Worm (Caenorhabditis elegans): ENCODE data around the gene sre-37.

Gene sre-37

DNA sequence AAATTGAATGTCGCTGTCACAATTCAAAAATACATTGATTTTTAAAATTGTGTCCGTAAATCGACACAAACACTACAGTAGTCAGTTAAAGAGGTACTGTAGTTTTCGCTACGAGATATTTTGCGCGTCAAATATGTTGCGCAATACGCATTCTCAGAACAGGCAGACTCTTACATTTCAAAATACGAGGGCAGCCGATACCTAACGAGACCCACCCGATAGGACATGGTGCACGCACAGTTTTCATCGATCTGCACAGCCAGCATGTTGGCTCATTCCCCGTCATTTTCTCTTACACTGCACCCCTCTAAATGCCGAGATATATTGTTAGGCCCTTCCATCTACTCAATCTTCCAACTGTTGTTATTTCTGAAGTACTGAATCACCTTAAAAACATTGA is 3.4 kb upstream of the sre-37 start, which contains the start of gene F15A4.2:
Gene F15A4.2 (plus strand): TSS at position 301 of the 400 bp plus-strand sequence.
- TF ChIP-seq cog-1 (tag; optimal IDR thresholded peaks at IDR 0.05) (no peak), ztf-23 (GFP tag; IDR thresholded peaks at IDR 0.05) (no peak), tab-1 (GFP tag; IDR thresholded peaks at IDR 0.05) (no peak), ref-1 (GFP tag; conservative IDR thresholded peaks at IDR 0.05) (no peak), T22C8.4 (GFP tag; IDR thresholded peaks at IDR 0.05) (no peak; the same call in 1 of the 2 replicates), med-1 (GFP tag; optimal IDR thresholded peaks at IDR 0.05; ENCODE audit: insufficient read depth) (no peak), ztf-29 (GFP tag; IDR thresholded peaks at IDR 0.05) (no peak), flt-1 (GFP tag; IDR thresholded peaks at IDR 0.05) (no peak), klf-2 (GFP tag; conservative IDR thresholded peaks at IDR 0.05) (no peak)

DNA sequence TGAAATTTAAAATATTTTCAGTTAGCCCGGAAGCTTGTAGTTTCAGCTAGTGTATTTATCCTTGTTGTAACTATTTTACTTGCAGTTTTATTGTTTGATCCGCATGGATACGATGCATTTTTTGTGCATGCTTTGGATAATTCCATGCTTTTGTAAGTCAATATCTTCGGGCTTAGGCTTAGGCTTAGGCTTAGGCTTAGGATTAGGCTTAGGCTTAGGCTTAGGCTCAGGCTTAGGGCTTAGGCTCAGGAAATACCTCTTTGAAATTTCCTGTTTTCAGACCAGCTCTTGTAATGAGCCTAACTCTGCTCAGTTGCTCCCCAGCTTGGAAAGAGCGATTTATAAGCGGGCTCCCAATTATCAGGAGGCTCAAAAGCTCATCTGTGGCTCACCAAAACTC is 1.4 kb downstream of the sre-37 start, which contains the start of gene srg-16:
Gene srg-16 (plus strand): TSS at position 87 of the 400 bp plus-strand sequence.
- TF ChIP-seq flt-1 (GFP tag; IDR thresholded peaks at IDR 0.05) (no peak), cog-1 (tag; optimal IDR thresholded peaks at IDR 0.05) (no peak)

DNA sequence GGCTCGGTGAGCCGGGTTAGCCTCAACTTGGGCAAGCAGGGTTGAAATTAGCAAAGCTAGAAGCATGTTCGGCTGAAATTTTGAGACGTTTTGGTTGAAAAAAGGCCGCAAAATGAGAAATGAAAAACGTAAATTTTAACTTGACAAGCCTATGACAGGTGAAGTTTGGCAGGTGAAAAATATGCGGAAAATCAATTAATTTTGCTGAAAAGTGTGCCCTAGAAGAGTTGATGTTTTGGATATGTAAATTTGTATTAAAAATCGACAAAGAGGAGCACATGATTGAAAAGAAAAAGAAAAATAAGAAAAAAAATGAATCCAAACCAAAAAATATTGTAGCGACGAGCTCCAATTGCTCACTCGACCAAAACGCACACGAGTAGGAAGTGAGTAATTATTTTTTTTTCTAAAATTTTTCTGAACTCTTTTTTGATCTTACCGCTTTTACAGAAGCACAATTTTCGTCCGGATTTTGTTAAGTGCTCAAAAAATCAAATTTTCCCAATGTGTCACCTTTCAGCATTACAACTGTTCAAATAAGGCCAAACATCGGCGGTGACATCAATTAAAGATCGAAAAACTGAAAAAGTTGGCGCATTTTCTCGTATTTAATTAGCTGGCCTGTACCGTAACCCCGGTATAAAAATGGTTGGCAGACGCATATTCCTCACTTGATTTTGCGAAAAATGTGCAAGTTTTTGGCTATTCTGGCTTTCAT is 5.6 kb downstream of the sre-37 start, which contains the start of the genes F15A4.5 and phat-8:
Gene F15A4.5 (minus strand): TSS at position 101 of the 718 bp plus-strand sequence.
Gene phat-8 (plus strand): TSS at position 668 of the 718 bp plus-strand sequence.
- TF ChIP-seq med-1 (GFP tag; optimal IDR thresholded peaks at IDR 0.05; ENCODE audit: insufficient read depth), result no peak
- TF ChIP-seq ztf-23 (GFP tag; IDR thresholded peaks at IDR 0.05), result no peak
- no peak for TF ChIP-seq T22C8.4 (GFP tag; IDR thresholded peaks at IDR 0.05)
- TF ChIP-seq ref-1 (GFP tag; conservative IDR thresholded peaks at IDR 0.05), result no peak
- no peak for TF ChIP-seq ztf-29 (GFP tag; IDR thresholded peaks at IDR 0.05)
- no peak for TF ChIP-seq klf-2 (GFP tag; conservative IDR thresholded peaks at IDR 0.05)
- TF ChIP-seq cog-1 (tag; optimal IDR thresholded peaks at IDR 0.05), result no peak
- TF ChIP-seq tab-1 (GFP tag; IDR thresholded peaks at IDR 0.05), result no peak
- no peak for TF ChIP-seq flt-1 (GFP tag; IDR thresholded peaks at IDR 0.05)

DNA sequence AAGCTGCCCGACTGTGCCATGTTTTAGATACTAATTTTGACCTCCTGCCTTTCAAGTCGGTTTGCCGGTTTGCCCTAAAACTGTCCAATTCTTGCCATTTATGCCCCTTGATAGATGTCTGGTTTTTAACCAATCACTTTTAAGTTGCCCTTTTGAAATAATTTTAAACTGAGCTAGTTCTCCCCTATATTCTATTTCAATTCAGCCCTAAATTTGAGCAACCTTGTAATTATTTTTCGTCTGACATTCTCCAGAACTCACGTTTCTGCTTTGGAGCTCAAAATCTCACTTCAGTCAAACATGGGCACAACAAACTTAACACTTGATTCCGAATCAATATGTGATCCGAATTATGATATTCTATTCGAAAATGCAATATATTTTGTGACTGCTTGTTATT is 7.7 kb downstream of the sre-37 start, which contains the start of gene srg-17:
Gene srg-17 (plus strand): TSS at position 301 of the 400 bp plus-strand sequence.
- TF ChIP-seq med-1 (GFP tag; optimal IDR thresholded peaks at IDR 0.05; ENCODE audit: insufficient read depth) (no peak), ztf-29 (GFP tag; IDR thresholded peaks at IDR 0.05) (no peak), ztf-23 (GFP tag; IDR thresholded peaks at IDR 0.05) (no peak), ref-1 (GFP tag; conservative IDR thresholded peaks at IDR 0.05) (no peak), T22C8.4 (GFP tag; IDR thresholded peaks at IDR 0.05) (no peak), klf-2 (GFP tag; conservative IDR thresholded peaks at IDR 0.05) (no peak), flt-1 (GFP tag; IDR thresholded peaks at IDR 0.05) (no peak)

DNA sequence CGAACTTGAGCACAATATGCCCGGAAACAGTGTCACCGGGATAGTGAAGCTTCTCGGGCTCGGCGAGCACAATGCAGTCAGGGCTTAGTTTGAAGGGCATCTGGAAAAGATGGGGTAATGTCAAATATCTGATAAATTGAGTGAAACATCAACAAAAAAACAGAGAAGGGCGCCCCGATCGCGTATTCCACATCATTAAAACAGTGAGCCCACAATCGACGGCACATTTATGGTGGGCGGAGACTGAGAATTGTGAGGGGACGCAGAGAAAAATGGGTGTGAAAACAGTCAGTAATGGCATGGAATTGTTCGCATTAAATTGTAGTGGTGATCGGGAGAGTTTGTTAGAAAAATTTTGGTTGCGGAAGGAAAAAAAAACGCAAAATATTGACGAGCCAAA is 15.2 kb downstream of the sre-37 start, which contains the start of gene arrd-9:
Gene arrd-9 (minus strand): TSS at position 101 of the 400 bp plus-strand sequence.
- TF ChIP-seq klf-2 (GFP tag; conservative IDR thresholded peaks at IDR 0.05), result no peak
- no peak for TF ChIP-seq flt-1 (GFP tag; IDR thresholded peaks at IDR 0.05)
- TF ChIP-seq ref-1 (GFP tag; conservative IDR thresholded peaks at IDR 0.05), result no peak
- TF ChIP-seq T22C8.4 (GFP tag; IDR thresholded peaks at IDR 0.05), result no peak
- no peak for TF ChIP-seq tab-1 (GFP tag; IDR thresholded peaks at IDR 0.05)
- TF ChIP-seq cog-1 (tag; optimal IDR thresholded peaks at IDR 0.05), result no peak
- TF ChIP-seq med-1 (GFP tag; optimal IDR thresholded peaks at IDR 0.05; ENCODE audit: insufficient read depth), result no peak
- no peak for TF ChIP-seq ztf-23 (GFP tag; IDR thresholded peaks at IDR 0.05)
- no peak for TF ChIP-seq ztf-29 (GFP tag; IDR thresholded peaks at IDR 0.05)

ce11 chrII:12481645-12482044 is 16.0 kb downstream of the sre-37 start:
- TF ChIP-seq tab-1 (GFP tag; IDR thresholded peaks at IDR 0.05) (no peak), ref-1 (GFP tag; conservative IDR thresholded peaks at IDR 0.05) (no peak), klf-2 (GFP tag; conservative IDR thresholded peaks at IDR 0.05) (no peak), ztf-29 (GFP tag; IDR thresholded peaks at IDR 0.05) (no peak), cog-1 (tag; optimal IDR thresholded peaks at IDR 0.05) (no peak)

DNA sequence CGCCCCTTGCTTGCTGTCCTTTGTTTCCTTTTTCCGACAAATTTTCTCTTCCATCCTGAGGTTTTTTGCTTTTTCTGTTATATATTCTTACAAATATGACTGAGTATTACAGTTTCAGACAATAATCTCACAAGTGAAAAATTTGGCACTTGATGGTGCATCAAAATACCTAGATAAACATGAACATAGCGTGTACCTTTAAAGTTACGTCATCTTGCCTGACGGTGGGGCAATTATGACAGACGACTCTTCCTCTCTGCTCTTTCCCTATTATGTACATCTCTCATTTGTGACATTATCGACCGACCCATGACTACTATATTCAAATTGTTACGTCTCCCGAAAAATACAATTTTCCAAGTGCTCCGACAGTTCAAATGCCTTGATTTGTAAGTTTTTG is 17.0 kb downstream of the sre-37 start, which contains the start of gene fbxb-102:
Gene fbxb-102 (plus strand): TSS at position 301 of the 400 bp plus-strand sequence.
- TF ChIP-seq klf-2 (GFP tag; conservative IDR thresholded peaks at IDR 0.05) (no peak), tab-1 (GFP tag; IDR thresholded peaks at IDR 0.05) (no peak), ref-1 (GFP tag; conservative IDR thresholded peaks at IDR 0.05) (no peak), T22C8.4 (GFP tag; IDR thresholded peaks at IDR 0.05) (no peak)

DNA sequence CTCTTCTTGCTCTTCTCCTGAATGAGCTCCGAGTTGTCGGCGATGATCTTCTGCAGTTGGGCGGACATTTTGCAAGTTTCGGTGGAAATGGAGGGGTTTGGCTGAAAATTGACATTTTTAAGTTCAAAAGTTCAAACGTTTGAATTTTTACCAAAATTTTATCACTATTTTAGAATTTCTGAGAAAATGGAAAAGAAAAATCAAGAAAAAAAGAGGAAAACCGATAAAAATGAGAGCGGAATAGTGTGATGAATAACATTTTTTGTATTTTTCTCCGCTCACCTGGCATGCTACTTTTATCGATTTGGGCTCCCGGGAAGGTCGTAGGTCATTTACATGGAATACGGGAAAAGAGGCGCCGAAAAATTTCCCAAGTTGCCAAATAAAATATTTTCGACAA is 19.4 kb downstream of the sre-37 start, which contains the start of gene F15A4.10:
Gene F15A4.10 (minus strand): TSS at position 101 of the 400 bp plus-strand sequence.
- TF ChIP-seq ref-1 (GFP tag; conservative IDR thresholded peaks at IDR 0.05), result no peak
- TF ChIP-seq flt-1 (GFP tag; IDR thresholded peaks at IDR 0.05), result no peak
- TF ChIP-seq tab-1 (GFP tag; IDR thresholded peaks at IDR 0.05), result no peak
- TF ChIP-seq klf-2 (GFP tag; conservative IDR thresholded peaks at IDR 0.05), result no peak
- no peak for TF ChIP-seq cog-1 (tag; optimal IDR thresholded peaks at IDR 0.05)
- TF ChIP-seq ztf-23 (GFP tag; IDR thresholded peaks at IDR 0.05), result no peak
- TF ChIP-seq med-1 (GFP tag; optimal IDR thresholded peaks at IDR 0.05; ENCODE audit: insufficient read depth), result no peak
- TF ChIP-seq T22C8.4 (GFP tag; IDR thresholded peaks at IDR 0.05), result no peak
- no peak for TF ChIP-seq ztf-29 (GFP tag; IDR thresholded peaks at IDR 0.05)

DNA sequence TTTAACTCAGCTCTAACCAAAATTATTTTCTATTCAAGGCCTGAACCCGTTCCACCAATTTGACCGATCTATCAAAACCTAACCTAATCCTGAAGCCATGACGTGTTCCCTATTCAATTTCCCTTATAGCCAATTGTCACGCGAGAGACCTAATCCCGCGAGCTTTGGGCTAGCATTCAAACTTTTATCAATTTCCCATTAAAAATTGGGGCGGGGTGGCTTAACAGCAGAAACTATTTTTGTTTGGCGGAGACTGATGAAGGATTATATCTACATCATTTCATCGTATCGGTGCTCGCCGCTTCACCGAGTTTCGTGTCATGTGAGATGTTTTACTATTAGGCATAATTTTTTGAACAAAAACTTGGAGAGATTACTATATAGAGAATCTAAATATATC is 23.2 kb downstream of the sre-37 start:
- TF ChIP-seq ztf-29 (GFP tag; IDR thresholded peaks at IDR 0.05) (no peak), cog-1 (tag; optimal IDR thresholded peaks at IDR 0.05) (no peak), ref-1 (GFP tag; conservative IDR thresholded peaks at IDR 0.05) (no peak), med-1 (GFP tag; optimal IDR thresholded peaks at IDR 0.05; ENCODE audit: insufficient read depth) (no peak), flt-1 (GFP tag; IDR thresholded peaks at IDR 0.05) (no peak), klf-2 (GFP tag; conservative IDR thresholded peaks at IDR 0.05) (no peak)

DNA sequence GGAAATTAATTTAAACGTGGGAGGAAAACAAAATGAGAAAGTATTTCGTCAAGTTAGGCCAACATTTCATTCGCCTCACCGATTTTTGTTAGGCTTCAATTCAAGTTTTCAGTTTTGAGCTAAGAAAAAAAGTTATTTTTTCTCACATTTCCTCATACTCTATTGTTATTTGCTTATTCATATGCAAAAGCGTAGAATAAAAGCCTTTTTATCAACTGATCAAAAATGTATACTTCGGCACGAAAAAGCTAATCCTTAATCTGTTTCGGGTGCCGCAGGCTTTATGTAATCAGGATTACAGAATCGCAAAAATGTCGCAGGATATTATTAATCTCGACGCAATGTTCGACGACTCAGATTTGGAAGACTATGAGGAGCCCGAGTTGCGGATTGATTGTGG is 24.2 kb downstream of the sre-37 start, which contains the start of gene T21B4.15:
Gene T21B4.15 (plus strand): TSS at position 301 of the 400 bp plus-strand sequence.
- TF ChIP-seq cog-1 (tag; optimal IDR thresholded peaks at IDR 0.05) (no peak), ztf-29 (GFP tag; IDR thresholded peaks at IDR 0.05) (no peak), ztf-23 (GFP tag; IDR thresholded peaks at IDR 0.05) (no peak), flt-1 (GFP tag; IDR thresholded peaks at IDR 0.05) (no peak), tab-1 (GFP tag; IDR thresholded peaks at IDR 0.05) (no peak), klf-2 (GFP tag; conservative IDR thresholded peaks at IDR 0.05) (no peak), med-1 (GFP tag; optimal IDR thresholded peaks at IDR 0.05; ENCODE audit: insufficient read depth) (no peak), T22C8.4 (GFP tag; IDR thresholded peaks at IDR 0.05) (no peak), ref-1 (GFP tag; conservative IDR thresholded peaks at IDR 0.05) (no peak)

Data from whole organism, midembryonic.